Fruit fly (Drosophila melanogaster) whole organism, wandering third instar larva: ENCODE data around the gene CPT2.

Source experiments
- Abd-B ChIP-seq: fragments of >200 bp; optimal IDR thresholded peaks from 2 replicates; lab custom pipeline; 2017; ENCODE audit warnings: missing biosample characterization, missing genetic modification characterization
- CG32264 ChIP-seq: fragments of 200-800 bp; sonication (Bioruptor generic); optimal IDR thresholded peaks from 2 replicates; lab custom pipeline; 2016; ENCODE audit warnings: missing biosample characterization, missing genetic modification characterization
- CrebA ChIP-seq: fragments of 200-800 bp; sonication (Bioruptor generic); optimal IDR thresholded peaks from 2 replicates; lab custom pipeline; 2016; ENCODE audit warnings: missing biosample characterization, mild to moderate bottlenecking, missing genetic modification characterization, borderline replicate concordance
- Dfd ChIP-seq: fragments of >200 bp; optimal IDR thresholded peaks from 2 replicates; lab custom pipeline; 2017; ENCODE audit warnings: missing biosample characterization, missing genetic modification characterization
- GATAd ChIP-seq: sonication (Bioruptor generic); optimal IDR thresholded peaks from 2 replicates; lab custom pipeline; 2016; ENCODE audit warnings: missing biosample characterization, missing genetic modification characterization
- HLH106 ChIP-seq: fragments of 200-800 bp; optimal IDR thresholded peaks from 3 replicates; lab custom pipeline; 2019; ENCODE audit warnings: missing biosample characterization, mild to moderate bottlenecking, missing genetic modification characterization, moderate library complexity
- Hnf4 ChIP-seq: fragments of 200-800 bp; sonication (Bioruptor generic); optimal IDR thresholded peaks from 2 replicates; lab custom pipeline; 2016; ENCODE audit warnings: missing biosample characterization, mild to moderate bottlenecking, missing genetic modification characterization
- Hr78 ChIP-seq: fragments of >200 bp; optimal IDR thresholded peaks from 2 replicates; lab custom pipeline; 2017; ENCODE audit warnings: missing biosample characterization, missing genetic modification characterization
- Hr83 ChIP-seq: fragments of 200-300 bp; sonication (Bioruptor generic); optimal IDR thresholded peaks from 2 replicates; lab custom pipeline; 2016; ENCODE audit warnings: missing biosample characterization, mild to moderate bottlenecking, missing genetic modification characterization, moderate library complexity; ENCODE audit not compliant: poor library complexity, severe bottlenecking
- Jra ChIP-seq: sonication (Bioruptor generic); optimal IDR thresholded peaks from 2 replicates; lab custom pipeline; 2016; ENCODE audit warnings: missing biosample characterization, missing genetic modification characterization
- Myc ChIP-seq: fragments of >200 bp; optimal IDR thresholded peaks from 2 replicates; lab custom pipeline; 2017
- N ChIP-seq: fragments of >200 bp; optimal IDR thresholded peaks from 2 replicates; lab custom pipeline; 2018; ENCODE audit warnings: missing biosample characterization, missing external identifiers, missing genetic modification characterization
- Rel ChIP-seq, 2 experiments: fragments of 200-800 bp; sonication (Bioruptor generic) in 1 of 2; optimal IDR thresholded peaks; 2 replicates in 1 of 2; 3 replicates in 1 of 2; lab custom pipeline; 2016 to 2019; ENCODE audit warnings: mild to moderate bottlenecking in 2 of 2, missing biosample characterization in 2 of 2, missing genetic modification characterization in 2 of 2, moderate library complexity in 1 of 2
- br ChIP-seq: fragments of 200-800 bp; sonication (Bioruptor generic); optimal IDR thresholded peaks from 2 replicates; lab custom pipeline; 2016; ENCODE audit warnings: missing biosample characterization, missing genetic modification characterization
- dl ChIP-seq, 2 experiments: fragments of 175-275, 200-275 bp in 1 of 2; fragments of 200-275 bp in 1 of 2; sonication (Bioruptor generic); optimal IDR thresholded peaks; lab custom pipeline; 2018; ENCODE audit warnings: mild to moderate bottlenecking in 2 of 2, missing biosample characterization in 2 of 2, missing genetic modification characterization in 2 of 2, moderate library complexity in 2 of 2; ENCODE audit not compliant: partially characterized antibody in 2 of 2, insufficient read depth in 1 of 2
- dmrt93B ChIP-seq: fragments of 200-800 bp; sonication (Bioruptor generic); optimal IDR thresholded peaks from 2 replicates; lab custom pipeline; 2018; ENCODE audit warnings: missing biosample characterization, mild to moderate bottlenecking, missing genetic modification characterization
- dsf ChIP-seq: sonication (Bioruptor generic); optimal IDR thresholded peaks from 2 replicates; lab custom pipeline; 2016; ENCODE audit warnings: missing biosample characterization, missing genetic modification characterization, borderline replicate concordance
- ey ChIP-seq: fragments of 200-800 bp; sonication (Bioruptor generic); optimal IDR thresholded peaks from 2 replicates; lab custom pipeline; 2016; ENCODE audit warnings: missing biosample characterization, missing genetic modification characterization
- foxo ChIP-seq, 2 experiments: fragments of 200-800 bp; sonication (Bioruptor generic); optimal IDR thresholded peaks; 2 replicates in 1 of 2; 3 replicates in 1 of 2; lab custom pipeline; 2016 to 2017; ENCODE audit warnings: missing biosample characterization in 2 of 2, missing genetic modification characterization in 2 of 2
- fru ChIP-seq: fragments of 200-800 bp; sonication (Bioruptor generic); optimal IDR thresholded peaks from 3 replicates; lab custom pipeline; 2016; ENCODE audit warnings: missing biosample characterization, mild to moderate bottlenecking, missing genetic modification characterization
- h ChIP-seq: fragments of 200-800 bp; sonication (Bioruptor generic); optimal IDR thresholded peaks from 3 replicates; lab custom pipeline; 2016; ENCODE audit warnings: missing biosample characterization, mild to moderate bottlenecking, missing genetic modification characterization
- jim ChIP-seq: fragments of 175-275, 200-325 bp; sonication (Bioruptor generic); optimal IDR thresholded peaks from 2 replicates; lab custom pipeline; 2016; ENCODE audit warnings: missing biosample characterization, mild to moderate bottlenecking, missing genetic modification characterization
- lola ChIP-seq: fragments of >200 bp; optimal IDR thresholded peaks from 2 replicates; lab custom pipeline; 2017; ENCODE audit warnings: missing biosample characterization, missing genetic modification characterization
- psq ChIP-seq: fragments of 200-800 bp; sonication (Bioruptor generic); optimal IDR thresholded peaks from 3 replicates; lab custom pipeline; 2017; ENCODE audit warnings: missing biosample characterization, mild to moderate bottlenecking, missing genetic modification characterization, moderate library complexity
- sage ChIP-seq: fragments of 200-800 bp; sonication (Bioruptor generic); optimal IDR thresholded peaks from 2 replicates; lab custom pipeline; 2016; ENCODE audit warnings: missing biosample characterization, mild to moderate bottlenecking, missing genetic modification characterization
- sv ChIP-seq: fragments of 200-800 bp; sonication (Bioruptor generic); optimal IDR thresholded peaks from 3 replicates; lab custom pipeline; 2016; ENCODE audit warnings: missing biosample characterization, missing genetic modification characterization
- tai ChIP-seq: sonication (Bioruptor generic); optimal IDR thresholded peaks from 2 replicates; lab custom pipeline; 2016; ENCODE audit warnings: missing biosample characterization, missing genetic modification characterization
- usp ChIP-seq: fragments of >200 bp; optimal IDR thresholded peaks from 2 replicates; lab custom pipeline; 2017; ENCODE audit warnings: missing biosample characterization, missing genetic modification characterization
- woc ChIP-seq: sonication (Bioruptor generic); optimal IDR thresholded peaks from 2 replicates; lab custom pipeline; 2016; ENCODE audit warnings: missing biosample characterization, mild to moderate bottlenecking, missing genetic modification characterization

The CPT2 gene

DNA sequence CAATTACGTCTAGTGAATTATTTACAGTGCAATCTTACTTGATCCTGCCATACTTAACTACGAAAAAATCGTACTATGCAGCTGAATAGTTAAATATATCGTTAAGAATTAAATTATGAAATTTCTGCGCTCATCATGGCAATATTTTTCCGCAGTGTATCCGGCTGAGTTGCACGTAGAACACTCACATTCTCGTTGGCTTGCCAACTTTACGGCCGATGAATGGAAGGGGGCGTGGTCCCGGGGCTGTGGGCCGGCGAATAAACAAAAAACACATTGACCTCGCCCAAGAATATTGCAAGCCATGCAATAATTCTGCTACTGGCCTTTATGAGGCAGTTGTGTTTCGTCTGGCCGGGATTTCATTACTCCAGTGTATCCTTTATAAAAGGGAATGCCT, 6.9 kb downstream of the CPT2 start:
- TF ChIP-seq h (no peak), dl (GFP tag; optimal IDR thresholded peaks at IDR 0.05; lab: Kevin White, UChicago; ENCODE audit: insufficient read depth in 1 of 2, partially characterized antibody in 2 of 2) (no peak), GATAd (GFP tag; lab: Kevin White, UChicago) (no peak), jim (GFP tag; lab: Kevin White, UChicago) (no peak)

DNA sequence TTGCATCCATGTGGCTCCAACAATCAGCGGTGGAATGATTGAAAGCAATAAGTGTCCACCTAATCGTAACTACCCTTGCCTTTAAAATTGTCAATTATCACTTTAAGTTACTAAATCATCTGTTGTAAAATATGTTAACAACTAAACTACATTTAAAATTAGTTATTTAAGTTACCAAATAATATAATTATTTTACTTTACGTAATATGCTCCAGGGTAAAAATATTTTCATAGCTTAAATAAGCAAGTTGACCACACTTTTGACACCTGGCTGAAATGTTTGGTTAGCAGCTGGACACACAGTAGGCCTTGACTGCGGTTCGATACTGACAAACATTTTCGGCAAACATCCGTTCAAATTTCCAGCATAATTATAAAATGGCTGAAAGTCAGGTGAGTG, 14.1 kb downstream of the CPT2 start, which contains the start of gene CG2113:
CG2113 (plus strand) TSS at position 301 of the 400 bp plus-strand sequence.
- TF ChIP-seq dsf (no peak), Hr83 (GFP tag; lab: Kevin White, UChicago) (no peak), Hnf4 (GFP tag; lab: Kevin White, UChicago) (no peak), Jra (GFP tag; lab: Kevin White, UChicago) (no peak), Abd-B (GFP tag; lab: Kevin White, UChicago) (no peak), HLH106 (no peak), Hr78 (GFP tag; lab: Kevin White, UChicago) (no peak), woc (GFP tag; lab: Kevin White, UChicago) (no peak), foxo (GFP tag; optimal IDR thresholded peaks at IDR 0.05; lab: Kevin White, UChicago) (no peak), jim (GFP tag; lab: Kevin White, UChicago) (no peak), tai (GFP tag; lab: Kevin White, UChicago) (no peak), dmrt93B (no peak), fru (GFP tag; lab: Kevin White, UChicago) (no peak), CrebA (GFP tag; lab: Kevin White, UChicago) (no peak), Dfd (GFP tag; lab: Kevin White, UChicago) (no peak), Myc (no peak), lola (GFP tag; lab: Kevin White, UChicago) (no peak), sv (GFP tag; lab: Kevin White, UChicago) (no peak)

DNA sequence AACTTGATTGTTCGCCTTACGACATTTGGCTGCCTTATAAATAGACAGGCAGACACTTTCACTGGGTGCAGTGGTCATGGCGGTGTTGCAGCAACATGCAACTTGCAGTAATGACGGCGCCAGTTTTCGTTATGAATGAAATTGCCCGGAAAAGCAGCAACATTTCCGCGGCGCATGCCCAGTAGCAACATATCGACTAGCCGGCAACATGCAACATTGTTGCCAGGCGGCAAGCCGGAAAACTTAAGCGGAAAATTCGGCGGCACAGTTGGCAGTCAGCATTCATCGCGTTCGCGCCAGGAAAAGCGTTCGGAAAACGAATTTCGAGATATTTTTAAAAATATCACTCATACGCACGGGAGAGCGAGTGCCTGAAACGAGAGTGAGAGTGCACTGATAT, 20.6 kb downstream of the CPT2 start, which contains the start of gene FMRFaR:
FMRFaR (plus strand) TSS at position 272 of the 400 bp plus-strand sequence.
- no peak for TF ChIP-seq usp (GFP tag; lab: Kevin White, UChicago)
- TF ChIP-seq CrebA (GFP tag; lab: Kevin White, UChicago), result no peak
- no peak for TF ChIP-seq Jra (GFP tag; lab: Kevin White, UChicago)
- TF ChIP-seq Myc, result no peak
- no peak for TF ChIP-seq ey (GFP tag; lab: Kevin White, UChicago)
- no peak for TF ChIP-seq sv (GFP tag; lab: Kevin White, UChicago)
- no peak for TF ChIP-seq sage (GFP tag; lab: Kevin White, UChicago)
- TF ChIP-seq CG32264 (GFP tag; lab: Kevin White, UChicago), result no peak
- TF ChIP-seq, all 38 proteins: peak for 0

- no peak for TF ChIP-seq N (GFP tag; lab: Kevin White, UChicago)
- TF ChIP-seq dsf, result no peak
- no peak for TF ChIP-seq usp (GFP tag; lab: Kevin White, UChicago)
- no peak for TF ChIP-seq woc (GFP tag; lab: Kevin White, UChicago)
- no peak for TF ChIP-seq Dfd (GFP tag; lab: Kevin White, UChicago)
- TF ChIP-seq br (GFP tag; lab: Kevin White, UChicago), result no peak
- no peak for TF ChIP-seq CG32264 (GFP tag; lab: Kevin White, UChicago)
- TF ChIP-seq Hr83 (GFP tag; lab: Kevin White, UChicago), result no peak
- TF ChIP-seq Rel (GFP tag; optimal IDR thresholded peaks at IDR 0.05; lab: Kevin White, UChicago), result no peak
- TF ChIP-seq Rel (tag; optimal IDR thresholded peaks at IDR 0.05; lab: Kevin White, UChicago), result no peak
- TF ChIP-seq Myc, result no peak
- no peak for TF ChIP-seq Hnf4 (GFP tag; lab: Kevin White, UChicago)
- TF ChIP-seq CrebA (GFP tag; lab: Kevin White, UChicago), result no peak
- no peak for TF ChIP-seq Hr78 (GFP tag; lab: Kevin White, UChicago)
- TF ChIP-seq dmrt93B, result no peak
- no peak for TF ChIP-seq tai (GFP tag; lab: Kevin White, UChicago)
These were observed 32.7 kb downstream of the CPT2 start for dm6 chr3L:3013496-3013895.

DNA sequence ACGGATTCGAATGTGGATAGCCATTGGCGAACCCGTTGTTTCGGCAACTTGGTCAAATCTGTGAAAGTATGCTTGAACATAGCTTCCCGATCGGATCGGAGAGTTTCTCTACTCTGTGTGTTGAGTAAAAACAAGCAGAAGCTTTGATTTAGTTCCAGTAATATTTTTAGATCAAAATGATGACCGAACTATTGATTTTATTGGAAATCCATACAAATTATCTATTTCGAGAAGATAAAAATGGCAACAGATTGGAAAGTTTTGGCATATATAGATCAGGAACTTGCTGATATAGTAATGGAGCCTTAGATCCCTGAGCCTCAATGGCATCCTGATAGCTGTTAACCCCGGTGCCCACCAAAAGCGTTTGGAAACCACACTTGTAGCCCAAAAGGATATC, 35.1 kb downstream of the CPT2 start, which contains the start of gene CG32488:
CG32488 (minus strand) TSS at position 101 of the 400 bp plus-strand sequence.
- no peak for TF ChIP-seq usp (GFP tag; lab: Kevin White, UChicago)
- no peak for TF ChIP-seq h

dm6 chr3L:3017156-3017555, 36.3 kb downstream of the CPT2 start, which contains the start of gene CG32487:
TSS of gene CG32487 (minus strand) at chr3L:3017256.
- TF ChIP-seq foxo (GFP tag; optimal IDR thresholded peaks at IDR 0.05; lab: Kevin White, UChicago), result no peak
- no peak for TF ChIP-seq Rel (GFP tag; optimal IDR thresholded peaks at IDR 0.05; lab: Kevin White, UChicago)
- TF ChIP-seq Rel (tag; optimal IDR thresholded peaks at IDR 0.05; lab: Kevin White, UChicago), result no peak
- no peak for TF ChIP-seq Jra (GFP tag; lab: Kevin White, UChicago)
- TF ChIP-seq psq (GFP tag; lab: Kevin White, UChicago), result no peak
